Fruit fly (Drosophila melanogaster) whole organism, embryonic: ENCODE results near the gene sloth1.

Source experiments
- Ada2b ChIP-seq: fragments of 200-800 bp; sonication (Bioruptor generic); IDR thresholded peaks from 2 replicates; pipeline ENCODE4 v1.3.6; 2022; ENCODE audit warnings: missing biosample characterization, missing genetic modification characterization
- Antp ChIP-seq: fragments of 200-800 bp; sonication (Bioruptor generic); optimal IDR thresholded peaks from 3 replicates; lab custom pipeline; 2016; ENCODE audit warnings: missing biosample characterization, missing genetic modification characterization
- CG10431 ChIP-seq: fragments of 200-800 bp; sonication (Bioruptor generic); optimal IDR thresholded peaks from 3 replicates; lab custom pipeline; 2018; ENCODE audit warnings: missing biosample characterization, mild to moderate bottlenecking, missing genetic modification characterization
- CG11695 ChIP-seq: fragments of 200-800 bp; sonication (Bioruptor generic); IDR thresholded peaks from 3 replicates; pipeline ENCODE4 v1.3.6; 2022; ENCODE audit warnings: missing biosample characterization, missing genetic modification characterization
- CG12071 ChIP-seq: fragments of 200-800 bp; sonication (Bioruptor generic); optimal IDR thresholded peaks from 3 replicates; lab custom pipeline; 2018; ENCODE audit warnings: missing biosample characterization, mild to moderate bottlenecking, missing genetic modification characterization
- CG12299 ChIP-seq: fragments of 200-800 bp; sonication (Bioruptor generic); optimal IDR thresholded peaks from 2 replicates; lab custom pipeline; 2018; ENCODE audit warnings: missing biosample characterization, mild to moderate bottlenecking, missing genetic modification characterization
- CG1233 ChIP-seq: fragments of 200-800 bp; sonication (Bioruptor generic); optimal IDR thresholded peaks from 4 replicates; lab custom pipeline; 2018; ENCODE audit warnings: missing biosample characterization, mild to moderate bottlenecking, missing genetic modification characterization
- CG12659 ChIP-seq: fragments of 200-800 bp; sonication (Bioruptor generic); optimal IDR thresholded peaks from 3 replicates; lab custom pipeline; 2017; ENCODE audit warnings: mild to moderate bottlenecking, missing biosample characterization, missing genetic modification reagents, missing genetic modification characterization
- CG13123 ChIP-seq: fragments of 200-800 bp; sonication (Bioruptor generic); optimal IDR thresholded peaks from 2 replicates; lab custom pipeline; 2016; ENCODE audit warnings: missing biosample characterization, missing genetic modification characterization
- CG13287 ChIP-seq: fragments of 200-800 bp; sonication (Bioruptor generic); IDR thresholded peaks from 2 replicates; pipeline ENCODE4 v1.3.6; 2022; ENCODE audit warnings: missing biosample characterization, missing genetic modification characterization; ENCODE audit not compliant: partially characterized antibody
- CG14441 ChIP-seq: fragments of 200-800 bp; sonication (Bioruptor generic); IDR thresholded peaks from 2 replicates; pipeline ENCODE4 v1.3.6; 2022; ENCODE audit warnings: missing biosample characterization, missing genetic modification characterization
- CG17568 ChIP-seq: fragments of 200-800 bp; sonication (Bioruptor generic); optimal IDR thresholded peaks from 2 replicates; lab custom pipeline; 2018; ENCODE audit warnings: missing biosample characterization, mild to moderate bottlenecking, missing genetic modification characterization, moderate library complexity
- CG2129 ChIP-seq: fragments of 200-800 bp; sonication (Bioruptor generic); IDR thresholded peaks from 2 replicates; pipeline ENCODE4 v1.3.6; 2022; ENCODE audit warnings: missing biosample characterization, missing genetic modification characterization; ENCODE audit not compliant: partially characterized antibody
- CG2202 ChIP-seq: fragments of 200-800 bp; sonication (Bioruptor generic); optimal IDR thresholded peaks from 2 replicates; lab custom pipeline; 2018; ENCODE audit warnings: missing biosample characterization, mild to moderate bottlenecking, missing genetic modification characterization
- CG30403 ChIP-seq: fragments of 200-800 bp; sonication (Bioruptor generic); optimal IDR thresholded peaks from 3 replicates; lab custom pipeline; 2016; ENCODE audit warnings: missing biosample characterization, missing genetic modification characterization
- CG3407 ChIP-seq: fragments of 200-800 bp; sonication (Bioruptor generic); optimal IDR thresholded peaks from 2 replicates; lab custom pipeline; 2018; ENCODE audit warnings: missing biosample characterization, mild to moderate bottlenecking, missing genetic modification characterization
- CG3847 ChIP-seq: fragments of 200-800 bp; sonication (Bioruptor generic); IDR thresholded peaks from 2 replicates; pipeline ENCODE4 v1.3.6; 2022; ENCODE audit warnings: missing biosample characterization, missing genetic modification characterization
- CG42726 ChIP-seq: fragments of 200-800 bp; sonication (Bioruptor generic); IDR thresholded peaks from 2 replicates; pipeline ENCODE4 v1.3.6; 2022; ENCODE audit warnings: missing biosample characterization, missing genetic modification characterization; ENCODE audit not compliant: partially characterized antibody
- CG6272 ChIP-seq: fragments of 200-800 bp; sonication (Bioruptor generic); IDR thresholded peaks from 2 replicates; pipeline ENCODE4 v1.3.6; 2022; ENCODE audit warnings: missing biosample characterization, missing genetic modification characterization
- CG6683 ChIP-seq: fragments of 200-800 bp; sonication (Bioruptor generic); optimal IDR thresholded peaks from 2 replicates; lab custom pipeline; 2017; ENCODE audit warnings: missing biosample characterization, mild to moderate bottlenecking, missing genetic modification characterization, missing genetic modification reagents
- CG8765 ChIP-seq: fragments of 200-800 bp; sonication (Bioruptor generic); IDR thresholded peaks from 2 replicates; pipeline ENCODE4 v1.3.6; 2022; ENCODE audit warnings: missing biosample characterization, missing genetic modification characterization
- Camta ChIP-seq: fragments of 200-800 bp; sonication (Bioruptor generic); optimal IDR thresholded peaks from 2 replicates; lab custom pipeline; 2016; ENCODE audit warnings: missing biosample characterization, missing genetic modification characterization
- CkIIα-i1 ChIP-seq: fragments of 200-800 bp; sonication (Bioruptor generic); IDR thresholded peaks from 2 replicates; pipeline ENCODE4 v1.3.6; 2022; ENCODE audit warnings: missing biosample characterization, missing genetic modification characterization
- Dbx ChIP-seq: fragments of 200-800 bp; sonication (Bioruptor generic); IDR thresholded peaks from 3 replicates; pipeline ENCODE4 v1.3.6; 2022; ENCODE audit warnings: missing biosample characterization, missing genetic modification characterization
- E2f2 ChIP-seq: fragments of 200-800 bp; sonication (Bioruptor generic); IDR thresholded peaks from 2 replicates; pipeline ENCODE4 v1.3.6; 2022; ENCODE audit warnings: missing biosample characterization, missing genetic modification characterization
- H15 ChIP-seq: fragments of 200-800 bp; sonication (Bioruptor generic); IDR thresholded peaks from 3 replicates; pipeline ENCODE4 v1.3.6; 2022; ENCODE audit warnings: missing biosample characterization, missing genetic modification characterization
- HHEX ChIP-seq: fragments of 200-800 bp; sonication (Bioruptor generic); optimal IDR thresholded peaks from 3 replicates; lab custom pipeline; 2017; ENCODE audit warnings: missing biosample characterization, mild to moderate bottlenecking, missing genetic modification characterization, missing genetic modification reagents
- Mes4 ChIP-seq: fragments of 200-800 bp; sonication (Bioruptor generic); optimal IDR thresholded peaks from 2 replicates; lab custom pipeline; 2016; ENCODE audit warnings: missing biosample characterization, missing genetic modification characterization
- Mrtf ChIP-seq: fragments of 200-800 bp; sonication (Bioruptor generic); IDR thresholded peaks from 3 replicates; pipeline ENCODE4 v1.3.6; 2022; ENCODE audit warnings: missing biosample characterization, missing genetic modification characterization
- abd-A ChIP-seq: fragments of 200-800 bp; sonication (Bioruptor generic); optimal IDR thresholded peaks from 3 replicates; lab custom pipeline; 2019; ENCODE audit warnings: missing biosample characterization, mild to moderate bottlenecking, missing genetic modification characterization, moderate library complexity
- al ChIP-seq: fragments of 200-800 bp; sonication (Bioruptor generic); IDR thresholded peaks from 2 replicates; pipeline ENCODE4 v1.3.6; 2022; ENCODE audit warnings: missing biosample characterization, missing genetic modification characterization
- bigmax ChIP-seq: fragments of 200-800 bp; sonication (Bioruptor generic); optimal IDR thresholded peaks from 2 replicates; lab custom pipeline; 2018; ENCODE audit warnings: missing biosample characterization, mild to moderate bottlenecking, missing genetic modification characterization
- cas ChIP-seq: fragments of 200-800 bp; sonication (Bioruptor generic); IDR thresholded peaks from 2 replicates; pipeline ENCODE4 v1.3.6; 2022; ENCODE audit warnings: missing biosample characterization, missing genetic modification characterization
- corto ChIP-seq: fragments of 200-800 bp; sonication (Bioruptor generic); optimal IDR thresholded peaks from 2 replicates; lab custom pipeline; 2016; ENCODE audit warnings: missing biosample characterization, mild to moderate bottlenecking, missing genetic modification characterization, moderate library complexity
- danr ChIP-seq: fragments of 200-800 bp; sonication (Bioruptor generic); IDR thresholded peaks from 2 replicates; pipeline ENCODE4 v1.3.6; 2022; ENCODE audit warnings: missing biosample characterization, missing genetic modification characterization
- exex ChIP-seq: fragments of 200-800 bp; sonication (Bioruptor generic); optimal IDR thresholded peaks from 4 replicates; lab custom pipeline; 2018; ENCODE audit warnings: missing biosample characterization, mild to moderate bottlenecking, missing genetic modification characterization, moderate library complexity
- fd96Cb ChIP-seq: fragments of 200-800 bp; sonication (Bioruptor generic); optimal IDR thresholded peaks from 2 replicates; lab custom pipeline; 2018; ENCODE audit warnings: missing biosample characterization, mild to moderate bottlenecking, missing genetic modification characterization, moderate library complexity
- hkb ChIP-seq, 2 experiments: fragments of 200-800 bp in 1 of 2; fragments of >200 bp in 1 of 2; sonication (Bioruptor generic) in 1 of 2; IDR thresholded peaks in 1 of 2; optimal IDR thresholded peaks in 1 of 2; 2 replicates each; pipeline versions ENCODE4 v1.3.6 to Lab custom; 2017 to 2022; ENCODE audit warnings: missing biosample characterization in 1 of 2, missing genetic modification characterization in 1 of 2
- mirr ChIP-seq: fragments of 200-800 bp; sonication (Bioruptor generic); optimal IDR thresholded peaks from 3 replicates; lab custom pipeline; 2018; ENCODE audit warnings: missing biosample characterization, mild to moderate bottlenecking, missing genetic modification characterization
- nmo ChIP-seq: fragments of 200-800 bp; sonication (Bioruptor generic); optimal IDR thresholded peaks from 2 replicates; lab custom pipeline; 2018; ENCODE audit warnings: missing biosample characterization, mild to moderate bottlenecking, missing genetic modification characterization, moderate library complexity
- peb ChIP-seq: fragments of 200-800 bp; sonication (Bioruptor generic); IDR thresholded peaks from 2 replicates; pipeline ENCODE4 v1.3.6; 2022; ENCODE audit warnings: missing biosample characterization, missing genetic modification characterization
- pho ChIP-seq: fragments of 200-800 bp; sonication (Bioruptor generic); optimal IDR thresholded peaks from 2 replicates; lab custom pipeline; 2016; ENCODE audit warnings: missing biosample characterization, missing genetic modification characterization
- pita ChIP-seq: fragments of 200-800 bp; sonication (Bioruptor generic); optimal IDR thresholded peaks from 2 replicates; lab custom pipeline; 2017; ENCODE audit warnings: missing biosample characterization, mild to moderate bottlenecking, missing genetic modification characterization
- rib ChIP-seq: fragments of 200-800 bp; sonication (Bioruptor generic); IDR thresholded peaks from 2 replicates; pipeline ENCODE4 v1.3.6; 2022; ENCODE audit warnings: missing biosample characterization, missing genetic modification characterization
- sim ChIP-seq: fragments of 200-800 bp; sonication (Bioruptor generic); IDR thresholded peaks from 2 replicates; pipeline ENCODE4 v1.3.6; 2022; ENCODE audit warnings: missing biosample characterization, missing genetic modification characterization
- slou ChIP-seq: fragments of 200-800 bp; sonication (Bioruptor generic); optimal IDR thresholded peaks from 3 replicates; lab custom pipeline; 2016; ENCODE audit warnings: missing biosample characterization, missing genetic modification characterization
- sr ChIP-seq: fragments of 200-800 bp; sonication (Bioruptor generic); IDR thresholded peaks from 3 replicates; pipeline ENCODE4 v1.3.6; 2022; ENCODE audit warnings: missing biosample characterization, missing genetic modification characterization
- yki ChIP-seq: fragments of >200 bp; optimal IDR thresholded peaks from 3 replicates; lab custom pipeline; 2018
- zen ChIP-seq: fragments of 200-800 bp; sonication (Bioruptor generic); optimal IDR thresholded peaks from 3 replicates; lab custom pipeline; 2018; ENCODE audit warnings: missing biosample characterization, mild to moderate bottlenecking, missing genetic modification characterization, moderate library complexity
- zfh1 ChIP-seq: fragments of 200-800 bp; sonication (Bioruptor generic); IDR thresholded peaks from 3 replicates; pipeline ENCODE4 v1.3.6; 2022; ENCODE audit warnings: missing biosample characterization, missing genetic modification characterization

Gene sloth1

DNA sequence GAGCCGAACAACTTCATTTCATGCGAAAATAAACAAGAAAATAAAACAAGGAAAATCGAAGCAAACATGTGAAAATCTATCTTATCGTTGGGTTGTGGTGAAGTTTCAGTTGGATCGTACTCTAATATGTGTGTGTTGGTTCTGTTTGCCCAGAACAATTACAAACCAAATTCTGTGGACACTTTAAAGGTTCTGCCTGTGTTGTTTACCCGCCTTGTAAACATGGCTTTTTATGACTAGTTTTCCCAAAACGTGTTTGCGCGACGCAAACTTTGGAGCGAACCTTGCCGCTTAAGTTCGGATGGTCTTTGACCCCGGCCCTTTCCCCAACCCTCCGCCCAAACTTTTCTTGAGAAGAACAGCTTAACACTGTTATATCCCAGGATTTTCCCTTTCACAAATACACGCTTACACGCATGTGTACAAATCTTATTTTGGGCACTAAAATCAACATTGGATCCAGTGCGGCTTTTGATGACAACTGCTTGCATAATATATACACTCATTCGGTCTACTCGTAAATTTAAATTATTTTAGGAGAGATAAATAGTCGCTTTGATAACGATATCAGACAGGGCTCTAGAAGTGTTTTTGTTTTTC lies 7.0 kb upstream of the sloth1 start:
- TF ChIP-seq fd96Cb (peak; percentile 56), CG6272 (no peak), Camta (peak; percentile 90), zen (tag; lab: Kevin White, UChicago) (peak; percentile 74), CG30403 (GFP tag; lab: Kevin White, UChicago) (peak; percentile 37), slou (GFP tag; lab: Kevin White, UChicago) (peak; percentile 66), Antp (GFP tag; lab: Kevin White, UChicago) (peak; percentile 76), Dbx (GFP tag; lab: Robert Waterston, UW) (peak; percentile 61; the same call in 1 of the 3 replicates), hkb (optimal IDR thresholded peaks at IDR 0.05; lab: Kevin White, UChicago) (no peak), hkb (GFP tag; IDR thresholded peaks at IDR 0.05; lab: Robert Waterston, UW) (peak; percentile 86), bigmax (GFP tag; lab: Kevin White, UChicago) (peak; percentile 56), E2f2 (GFP tag; lab: Robert Waterston, UW) (peak; percentile 65), zfh1 (GFP tag; lab: Robert Waterston, UW) (peak; percentile 88), corto (no peak), yki (lab: Kevin White, UChicago) (no peak), CG3407 (peak; percentile 96), H15 (peak; percentile 54; the same call in 1 of the 3 replicates), CG17568 (GFP tag; lab: Kevin White, UChicago) (peak; percentile 93), CG11695 (GFP tag; lab: Robert Waterston, UW) (peak; percentile 73), CG6683 (GFP tag; lab: Kevin White, UChicago) (peak; percentile 67), Mrtf (peak; percentile 43; the same call in 1 of the 3 replicates), sim (peak; percentile 81), CG2129 (GFP tag; lab: Robert Waterston, UW) (no peak), al (no peak; the same call in 1 of the 2 replicates), rib (GFP tag; lab: Robert Waterston, UW) (no peak), CG42726 (no peak), CG2202 (peak; percentile 97), CG12659 (GFP tag; lab: Kevin White, UChicago) (peak; percentile 84), CG3847 (GFP tag; lab: Robert Waterston, UW) (peak; percentile 41), Mes4 (peak; percentile 91), exex (peak; percentile 55), danr (GFP tag; lab: Robert Waterston, UW) (peak; percentile 23; the same call in 1 of the 2 replicates), CkIIα-i1 (no peak), CG12071 (peak; percentile 80), CG12299 (peak; percentile 83), nmo (GFP tag; lab: Kevin White, UChicago) (peak; percentile 10), sr (peak; percentile 54; the same call in 1 of the 3 replicates), pita (GFP tag; lab: Kevin White, UChicago) (no peak), abd-A (tag; lab: Kevin White, UChicago) (no peak), peb (GFP tag; lab: Robert Waterston, UW) (peak; percentile 50; the same call in 1 of the 2 replicates), CG1233 (GFP tag; lab: Kevin White, UChicago) (peak; percentile 91), pho (peak; percentile 63), CG14441 (peak; percentile 53; the same call in 1 of the 2 replicates), Ada2b (GFP tag; lab: Robert Waterston, UW) (no peak), CG8765 (GFP tag; lab: Robert Waterston, UW) (no peak), CG13287 (GFP tag; lab: Robert Waterston, UW) (no peak), CG13123 (peak; percentile 93), HHEX (GFP tag; lab: Kevin White, UChicago) (peak; percentile 86), CG10431 (GFP tag; lab: Kevin White, UChicago) (peak; percentile 90), cas (GFP tag; lab: Robert Waterston, UW) (peak; percentile 40; the same call in 1 of the 2 replicates), mirr (GFP tag; lab: Kevin White, UChicago) (peak; percentile 78)
